Worm (Caenorhabditis elegans) whole organism, L4/young adult: ENCODE data around the gene hlh-30.
A peak's percentile ranks its signal among the peaks of the same experiment; 100 is the strongest.

Experiments
- W03F9.2 ChIP-seq: fragments of 150-350 bp; optimal IDR thresholded peaks from 2 replicates; lab custom pipeline; 2014; ENCODE audit warnings: missing biosample characterization, missing genetic modification characterization
- dao-5 ChIP-seq: sonication (generic microtip); optimal IDR thresholded peaks from 2 replicates; lab custom pipeline; 2016; ENCODE audit warnings: missing genotype, missing genetic modification characterization, moderate library complexity, missing compliant biosample characterization
- him-1 ChIP-seq: sonication (generic microtip); optimal IDR thresholded peaks from 2 replicates; lab custom pipeline; 2016; ENCODE audit warnings: missing genotype, missing genetic modification reagents, missing genetic modification characterization, missing compliant biosample characterization

Gene hlh-30

DNA sequence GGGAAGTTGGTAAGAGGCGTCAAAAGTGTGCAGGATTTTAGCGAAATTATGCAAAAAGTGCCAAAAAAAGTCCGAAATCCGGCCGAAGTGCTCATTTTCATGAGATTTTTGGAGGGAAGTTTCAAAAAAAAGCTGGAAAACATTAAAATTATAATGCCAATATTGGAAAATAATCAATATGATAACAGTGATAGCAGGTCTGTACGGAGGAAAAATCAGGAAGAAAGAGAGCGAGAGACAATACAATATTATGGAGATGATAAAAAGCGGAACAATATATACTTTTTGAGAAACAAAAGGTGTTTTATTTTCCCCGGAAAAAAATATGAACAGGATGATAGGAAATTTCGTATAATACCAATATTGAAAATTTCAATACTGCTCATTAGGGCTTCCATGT lies 18.7 kb upstream of the hlh-30 start:
- TF ChIP-seq dao-5 (tag; lab: Kevin White, UChicago) (no peak), W03F9.2 (no peak), him-1 (tag; lab: Kevin White, UChicago) (no peak)

DNA sequence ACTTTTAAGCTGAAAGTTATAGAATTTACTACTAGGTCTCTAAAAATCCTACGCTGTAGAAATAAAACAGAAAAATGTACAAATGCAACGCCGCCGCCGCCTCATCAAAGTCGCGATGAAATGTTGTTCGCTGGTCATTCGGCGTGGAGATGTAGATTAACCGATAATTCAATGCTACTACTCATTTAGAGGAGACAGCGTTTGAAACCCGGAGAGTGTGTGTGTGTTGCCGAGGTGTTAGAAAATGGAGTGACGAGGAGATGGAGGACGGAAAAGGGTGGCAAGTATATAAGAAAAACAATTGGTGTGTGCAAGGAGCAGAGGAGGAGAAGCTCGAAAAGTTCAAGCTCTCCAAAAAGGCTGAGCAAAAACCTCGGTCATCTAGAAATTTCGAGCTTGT lies 17.5 kb upstream of the hlh-30 start:
- TF ChIP-seq W03F9.2, result no peak
- no peak for TF ChIP-seq him-1 (tag; lab: Kevin White, UChicago)

DNA sequence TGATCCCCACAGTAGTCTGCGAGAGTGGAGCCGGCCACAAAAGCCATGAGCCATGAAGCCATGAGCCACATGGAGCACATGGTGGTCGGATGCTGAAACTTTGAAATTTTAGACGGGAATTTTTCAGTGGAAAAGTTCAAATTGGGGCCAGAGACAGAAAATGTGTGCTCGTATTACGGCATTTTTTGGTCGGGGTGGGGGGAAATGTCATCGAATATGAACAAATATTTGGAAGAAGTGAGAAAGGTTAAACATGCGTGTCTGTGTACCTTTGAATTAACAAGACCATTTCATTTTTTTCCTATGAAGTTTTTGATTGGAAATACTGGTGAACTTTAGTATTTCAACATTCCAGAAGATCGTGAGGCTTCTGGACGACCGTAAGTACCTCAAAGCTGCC lies 16.8 kb upstream of the hlh-30 start, which contains the start of gene wrt-5:
TSS of gene wrt-5 (minus strand) at position 101 of the 400 bp plus-strand sequence.
- TF ChIP-seq him-1 (tag; lab: Kevin White, UChicago) (no peak), W03F9.2 (no peak), dao-5 (tag; lab: Kevin White, UChicago) (no peak)

DNA sequence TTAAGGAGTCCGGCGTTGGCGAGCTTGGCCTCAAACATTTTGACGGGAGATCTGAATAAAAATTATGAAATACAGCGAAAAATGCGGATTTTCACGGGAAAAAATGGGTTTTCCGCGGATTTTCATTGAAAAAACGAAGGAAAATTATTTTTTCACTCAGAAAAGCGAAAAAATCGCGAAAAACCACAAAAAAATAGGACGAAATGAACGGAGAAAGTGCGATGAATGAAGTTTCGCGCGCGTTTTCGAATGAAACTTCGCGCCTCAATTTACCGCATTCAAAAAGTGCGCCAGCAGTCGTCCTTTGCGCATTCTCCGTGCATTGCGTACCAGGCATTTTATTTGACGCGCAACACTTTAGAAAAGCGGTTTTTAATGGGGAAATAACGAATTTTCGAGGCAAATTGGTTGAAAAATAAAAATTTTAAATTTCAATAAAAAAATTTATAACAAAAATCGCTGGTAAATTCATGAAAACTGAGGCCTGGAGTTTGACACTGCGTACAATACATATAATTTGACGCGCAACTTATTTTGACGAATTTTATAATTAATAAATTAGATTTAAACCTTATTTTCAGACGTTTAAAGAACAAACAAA lies 14.7 kb upstream of the hlh-30 start, which contains the start of gene pcn-1:
TSS of gene pcn-1 (minus strand) at position 51 of the 601 bp plus-strand sequence.
- TF ChIP-seq him-1 (tag; lab: Kevin White, UChicago) (peak; percentile 91), dao-5 (tag; lab: Kevin White, UChicago) (peak; percentile 3), W03F9.2 (peak; percentile 95)

DNA sequence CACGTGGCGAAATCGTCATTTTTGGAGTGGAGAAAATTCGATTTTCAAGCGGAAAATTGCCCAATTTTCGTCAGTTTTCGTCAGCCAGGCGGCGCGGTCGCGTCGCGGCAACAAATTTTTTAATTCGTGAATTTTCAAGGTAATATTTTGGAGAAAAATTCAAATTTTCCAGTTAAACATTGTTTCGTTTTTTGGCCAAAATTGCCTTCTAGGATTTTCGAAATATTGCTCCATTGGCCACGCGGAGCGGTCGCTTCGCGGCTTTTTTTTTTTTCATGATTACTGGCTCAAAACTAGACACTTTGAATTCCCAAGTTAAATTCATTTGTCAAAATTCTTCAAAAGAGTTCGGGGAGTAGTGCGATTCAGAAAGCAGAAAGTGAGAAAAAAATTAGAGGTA lies 12.9 kb upstream of the hlh-30 start:
- TF ChIP-seq W03F9.2, result no peak
- no peak for TF ChIP-seq him-1 (tag; lab: Kevin White, UChicago)
- TF ChIP-seq dao-5 (tag; lab: Kevin White, UChicago), result no peak

DNA sequence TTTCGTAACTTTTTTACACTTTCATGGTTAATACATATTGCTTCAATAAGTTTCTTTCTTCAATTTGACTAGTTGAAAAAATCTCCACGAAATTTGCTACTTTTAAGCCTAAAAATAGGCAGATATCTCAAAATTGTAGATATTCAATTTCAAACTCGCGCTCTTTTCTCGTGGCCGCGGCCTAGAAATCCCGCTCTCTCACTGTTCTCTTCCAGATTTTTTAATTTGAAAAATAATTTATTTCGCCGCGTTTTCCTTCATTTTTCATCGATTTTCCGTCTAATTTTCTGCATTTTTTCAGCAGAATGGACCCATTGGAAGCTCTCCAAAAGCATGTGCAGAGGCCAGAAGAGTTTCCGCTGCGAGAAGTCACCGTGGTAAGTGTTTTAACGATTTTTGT lies 7.5 kb upstream of the hlh-30 start, which contains the start of gene cdc-73:
TSS of gene cdc-73 (plus strand) at position 302 of the 400 bp plus-strand sequence.
- TF ChIP-seq W03F9.2 (peak; percentile 44), dao-5 (tag; lab: Kevin White, UChicago) (no peak)

DNA sequence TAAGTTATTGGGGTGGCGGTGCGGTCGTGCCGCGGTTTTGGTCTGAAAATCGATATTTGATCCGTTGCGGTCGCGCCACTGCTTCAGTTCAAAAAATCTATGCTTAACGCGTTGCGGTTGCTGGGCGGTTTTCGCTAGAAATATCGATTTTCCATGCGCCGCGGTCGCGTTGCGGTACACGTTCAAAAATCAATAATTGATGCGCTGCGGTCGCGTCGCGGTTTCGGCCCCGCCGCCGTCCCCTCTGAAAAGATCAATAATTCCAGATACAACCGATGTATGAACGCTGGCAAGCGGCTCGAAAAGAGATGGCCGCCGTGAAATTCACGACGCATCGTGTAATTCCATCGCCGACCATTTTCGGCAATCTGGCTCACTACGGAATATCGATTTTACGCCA lies 6.3 kb upstream of the hlh-30 start:
- TF ChIP-seq dao-5 (tag; lab: Kevin White, UChicago) (no peak), W03F9.2 (no peak), him-1 (tag; lab: Kevin White, UChicago) (no peak)

DNA sequence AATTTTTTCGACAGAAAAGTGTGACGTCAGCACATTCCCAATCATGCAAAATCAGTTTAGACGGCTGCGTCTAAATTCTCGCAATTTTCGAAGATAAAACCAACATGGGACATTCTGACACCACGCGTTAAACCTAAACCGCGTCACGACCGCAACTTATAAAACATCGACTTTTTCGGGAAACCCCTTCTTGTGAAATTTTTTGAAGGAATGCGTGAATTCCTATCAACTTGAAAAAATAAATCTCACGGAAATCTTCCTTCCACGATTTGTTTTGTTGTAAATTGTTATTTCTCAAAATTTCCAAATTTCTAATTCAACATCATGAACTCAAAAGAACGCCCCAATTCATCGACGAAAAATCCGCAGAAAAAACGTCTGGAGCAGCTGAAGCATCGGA lies 5.2 kb upstream of the hlh-30 start, which contains the start of gene F35F11.2:
TSS of gene F35F11.2 (plus strand) at position 301 of the 400 bp plus-strand sequence.
- TF ChIP-seq W03F9.2 (no peak), him-1 (tag; lab: Kevin White, UChicago) (no peak), dao-5 (tag; lab: Kevin White, UChicago) (no peak)

DNA sequence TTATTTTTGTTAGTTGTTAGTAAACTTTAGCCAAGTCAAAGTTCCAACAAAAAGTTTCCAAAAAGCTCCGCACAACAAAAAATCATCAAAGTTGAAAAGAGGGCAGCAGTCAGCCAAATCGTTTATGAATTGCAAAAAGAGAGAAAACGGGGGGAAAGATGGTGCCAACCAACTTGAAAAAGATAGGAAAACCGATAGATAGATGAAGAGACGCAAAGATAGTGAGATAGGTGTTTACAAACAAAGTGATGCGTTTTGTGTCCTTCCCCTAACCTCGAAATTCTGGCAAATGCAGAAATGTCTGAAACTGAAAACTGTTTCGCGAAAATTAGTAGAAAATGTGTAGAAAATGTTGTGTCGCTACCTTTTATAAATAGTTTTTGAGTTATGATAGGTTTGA lies 1.3 kb downstream of the hlh-30 start:
- TF ChIP-seq W03F9.2 (no peak), dao-5 (tag; lab: Kevin White, UChicago) (no peak), him-1 (tag; lab: Kevin White, UChicago) (no peak)

DNA sequence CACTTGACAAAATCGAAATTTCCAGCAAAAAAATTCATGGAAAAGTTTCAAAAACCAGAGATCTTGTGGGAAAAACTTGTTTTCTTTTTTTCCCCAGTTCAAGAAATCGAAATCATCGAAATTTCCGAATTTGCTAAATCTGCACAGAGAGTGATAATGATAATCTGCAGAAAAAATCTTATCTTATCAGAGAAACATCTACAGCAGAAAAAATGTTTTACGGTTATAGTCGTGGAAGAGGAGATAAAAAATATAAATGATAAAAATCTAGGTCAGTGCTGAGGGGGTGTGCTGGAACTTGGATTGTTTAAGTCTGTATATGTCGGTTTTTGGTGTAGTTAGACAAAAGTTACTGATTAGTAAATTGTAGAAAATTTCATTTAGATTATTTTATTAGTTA lies 2.4 kb downstream of the hlh-30 start:
- TF ChIP-seq him-1 (tag; lab: Kevin White, UChicago), result no peak

DNA sequence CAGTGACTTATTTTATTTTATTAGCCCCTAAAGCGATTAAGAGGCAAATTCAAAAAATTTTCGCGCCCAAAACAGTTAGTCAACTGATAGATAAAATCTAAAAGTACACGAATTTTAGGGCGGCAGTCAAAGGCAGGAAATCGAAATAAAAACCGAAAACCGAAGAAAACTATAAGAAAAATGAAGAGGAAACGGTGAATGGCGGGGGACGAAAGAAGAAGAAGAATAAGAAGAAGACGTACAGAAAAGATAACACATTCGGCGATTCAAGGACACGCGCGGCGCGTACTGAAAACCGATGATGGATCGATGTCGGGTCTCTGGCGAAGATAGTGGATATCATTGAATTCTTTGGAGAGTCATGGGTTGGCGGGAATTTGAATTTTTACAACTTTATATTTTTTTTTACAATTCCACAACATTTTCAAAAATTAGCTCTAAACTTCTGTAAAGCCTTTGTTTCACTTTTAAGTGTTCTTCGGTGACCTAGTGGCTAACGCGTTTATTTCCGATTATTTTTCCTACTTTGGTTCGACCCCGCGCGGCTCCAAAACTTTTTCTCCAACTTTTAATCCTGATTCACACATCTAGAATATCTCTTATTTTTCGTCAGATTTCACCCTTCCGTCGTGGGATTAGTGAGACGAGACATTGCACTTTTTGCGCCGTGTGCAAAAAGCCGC lies 3.7 kb downstream of the hlh-30 start:
- TF ChIP-seq dao-5 (tag; lab: Kevin White, UChicago) (no peak), W03F9.2 (no peak), him-1 (tag; lab: Kevin White, UChicago) (no peak)

DNA sequence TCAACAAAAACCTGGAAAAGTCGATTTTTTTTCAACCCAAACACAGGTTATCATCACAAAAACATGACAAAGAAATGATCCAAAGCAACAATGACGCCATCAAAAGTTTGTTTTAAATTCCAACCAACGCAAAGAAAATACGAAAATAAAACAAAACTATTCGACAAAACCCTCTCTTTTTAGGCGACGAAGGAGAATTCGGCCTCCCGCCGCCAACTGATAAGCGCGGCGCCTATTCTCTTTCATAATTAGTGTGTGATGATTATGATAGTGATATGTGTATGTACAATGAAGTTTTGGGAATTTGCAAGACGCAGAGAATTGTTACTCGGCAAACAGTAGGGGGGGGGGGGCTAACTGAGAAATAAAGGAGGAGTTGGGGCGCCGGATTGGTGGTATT lies 5.5 kb downstream of the hlh-30 start:
- TF ChIP-seq W03F9.2 (no peak), dao-5 (tag; lab: Kevin White, UChicago) (no peak), him-1 (tag; lab: Kevin White, UChicago) (no peak)

DNA sequence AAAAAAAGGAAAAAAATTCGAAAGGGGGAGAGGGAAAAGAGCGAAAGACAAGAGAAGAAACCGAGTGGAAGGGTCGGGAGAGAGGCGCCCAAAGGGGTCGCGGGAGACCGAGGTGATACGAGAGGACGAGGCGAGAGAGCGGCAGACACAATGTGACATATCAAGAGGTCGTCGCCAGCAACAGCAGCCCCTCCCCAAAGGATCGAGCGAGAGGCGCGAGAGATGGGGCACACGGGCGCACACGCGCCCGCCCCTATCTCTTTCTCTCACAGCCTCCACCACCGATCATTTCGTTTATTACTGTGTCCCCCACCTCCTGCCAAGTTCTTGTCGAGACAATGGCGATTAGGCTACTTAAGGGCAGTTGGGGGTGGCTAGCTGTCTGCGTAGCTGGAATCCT lies 6.6 kb downstream of the hlh-30 start:
- TF ChIP-seq him-1 (tag; lab: Kevin White, UChicago), result no peak
- TF ChIP-seq dao-5 (tag; lab: Kevin White, UChicago), result no peak
- no peak for TF ChIP-seq W03F9.2

DNA sequence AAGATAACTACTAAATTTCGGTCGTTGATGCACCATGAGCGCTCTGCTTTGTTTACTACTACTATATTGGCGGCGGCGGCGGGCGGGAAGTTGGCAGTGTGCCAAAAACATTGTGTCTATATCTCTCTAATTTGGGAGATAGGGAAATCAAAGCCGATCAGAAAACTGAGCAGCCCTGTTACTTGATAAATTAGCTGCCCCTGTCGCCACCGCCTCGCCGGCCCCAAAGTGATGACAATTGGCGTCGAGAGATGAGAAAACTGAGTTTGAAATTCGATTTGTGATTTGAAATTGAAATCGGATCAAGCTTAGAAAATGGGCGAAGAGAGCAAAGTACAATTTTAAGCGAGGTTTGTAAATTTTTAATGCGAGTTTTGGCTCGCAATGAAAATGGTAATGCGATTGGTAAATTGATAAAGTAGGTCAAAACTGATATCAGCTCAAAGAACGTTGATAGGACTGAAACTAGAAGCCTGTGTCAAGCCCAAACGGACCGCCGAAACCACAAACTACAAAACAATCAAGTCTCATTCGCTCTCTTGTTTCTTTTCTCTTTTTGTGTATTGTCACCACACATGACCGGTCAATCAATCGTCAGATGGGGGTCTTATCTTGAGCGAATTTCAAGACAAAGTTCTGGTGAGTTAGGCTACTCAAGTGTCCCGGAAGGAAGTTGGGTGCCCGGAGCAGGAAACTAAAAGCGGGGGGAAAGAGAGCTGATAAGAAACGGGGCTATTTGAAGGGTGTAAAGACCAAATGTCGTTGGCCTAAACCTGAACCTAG lies 7.5 kb downstream of the hlh-30 start:
- no peak for TF ChIP-seq W03F9.2
- no peak for TF ChIP-seq dao-5 (tag; lab: Kevin White, UChicago)
- no peak for TF ChIP-seq him-1 (tag; lab: Kevin White, UChicago)
